Worm (Caenorhabditis elegans): ENCODE measurements around the gene coel-1.

- no peak for TF ChIP-seq B0336.3 (GFP tag; IDR thresholded peaks at IDR 0.05)
- TF ChIP-seq ceh-58 (GFP tag; IDR thresholded peaks at IDR 0.05) = no peak
- no peak for TF ChIP-seq aptf-3 (GFP tag; IDR thresholded peaks at IDR 0.05)
- no peak for TF ChIP-seq nfyb-1 (GFP tag; IDR thresholded peaks at IDR 0.05)
- no peak for TF ChIP-seq snpc-4 (GFP tag; optimal IDR thresholded peaks at IDR 0.05)
- TF ChIP-seq snpc-4 (tag; optimal IDR thresholded peaks at IDR 0.05) = no peak
Measured at ce11 chrX:4289805-4290204, 24.3 kb downstream of the coel-1 start.

All from whole organism, young adult.